Fruit fly (Drosophila melanogaster) S2 (cell line): Measurements from ENCODE around the gene exex.

ENCODE experiments used
- CG8478 ChIP-seq: fragments of >200 bp; optimal IDR thresholded peaks from 2 replicates; lab custom pipeline; 2018
- CTCF ChIP-seq, 2 experiments: fragments of >200 bp; optimal IDR thresholded peaks; 2 replicates each; lab custom pipeline; 2018

The exex gene

DNA sequence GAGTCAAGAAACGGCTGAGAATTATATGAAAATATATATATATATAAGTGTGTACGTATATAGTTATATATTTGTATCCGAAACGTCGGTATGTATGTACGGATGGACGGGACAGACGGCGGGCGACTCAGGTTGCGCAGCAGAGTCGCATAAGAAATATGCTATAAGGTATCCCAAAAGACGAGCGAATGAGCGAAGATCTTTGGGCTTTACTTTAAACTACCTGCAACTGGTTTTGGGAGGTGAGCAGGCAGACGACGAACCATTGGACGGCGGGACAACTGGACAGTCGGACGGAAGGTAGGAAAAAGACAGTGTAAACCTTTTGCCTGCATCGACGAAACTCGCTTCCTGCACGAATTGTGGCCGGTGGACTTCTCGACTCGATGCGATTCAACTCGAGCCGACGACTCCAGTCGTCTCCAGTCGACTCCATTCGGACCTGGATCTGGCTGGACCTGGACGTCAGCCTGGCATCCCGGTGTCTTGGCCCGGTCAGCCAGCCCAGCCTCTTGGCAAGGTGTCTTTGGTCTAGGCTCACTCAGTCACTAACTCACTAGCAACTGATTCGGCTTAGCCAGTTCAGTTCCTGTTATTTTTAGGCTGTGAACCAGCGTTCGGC, 35.7 kb downstream of the exex start:
- TF ChIP-seq CTCF (optimal IDR thresholded peaks at IDR 0.05; lab: Kevin White, UChicago) (no peak), CG8478 (lab: Kevin White, UChicago) (no peak)

DNA sequence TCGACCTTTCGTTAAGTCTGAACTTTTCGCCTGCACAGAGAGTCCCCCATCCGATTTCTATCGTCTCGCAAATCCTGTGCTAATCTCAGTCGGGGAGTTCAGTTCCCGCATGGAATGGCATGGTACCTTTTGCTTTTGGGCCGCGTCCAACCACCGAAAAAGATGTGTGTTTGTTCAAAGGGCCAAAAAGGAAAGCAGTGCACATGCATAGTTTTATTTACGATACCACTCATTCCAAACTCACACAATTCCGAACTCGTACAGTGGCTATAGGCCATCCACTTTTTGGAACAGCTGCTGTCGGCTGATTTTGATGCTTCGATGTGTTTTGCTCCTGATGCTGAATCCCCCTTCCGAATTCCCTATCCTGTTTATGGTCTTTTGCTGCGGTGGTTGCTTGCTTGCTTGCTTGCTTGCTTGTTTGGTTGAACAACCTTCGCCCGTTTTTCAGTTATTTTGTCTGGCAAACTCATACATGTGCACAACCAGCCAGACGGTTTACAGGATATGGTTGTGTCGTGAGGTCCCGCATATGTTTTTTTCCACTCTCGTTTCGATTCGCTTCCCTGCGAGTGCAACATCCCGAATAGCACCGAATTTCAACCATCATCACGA, 36.7 kb downstream of the exex start:
- no peak for TF ChIP-seq CG8478 (lab: Kevin White, UChicago)
- TF ChIP-seq CTCF (optimal IDR thresholded peaks at IDR 0.05; lab: Kevin White, UChicago), result no peak

DNA sequence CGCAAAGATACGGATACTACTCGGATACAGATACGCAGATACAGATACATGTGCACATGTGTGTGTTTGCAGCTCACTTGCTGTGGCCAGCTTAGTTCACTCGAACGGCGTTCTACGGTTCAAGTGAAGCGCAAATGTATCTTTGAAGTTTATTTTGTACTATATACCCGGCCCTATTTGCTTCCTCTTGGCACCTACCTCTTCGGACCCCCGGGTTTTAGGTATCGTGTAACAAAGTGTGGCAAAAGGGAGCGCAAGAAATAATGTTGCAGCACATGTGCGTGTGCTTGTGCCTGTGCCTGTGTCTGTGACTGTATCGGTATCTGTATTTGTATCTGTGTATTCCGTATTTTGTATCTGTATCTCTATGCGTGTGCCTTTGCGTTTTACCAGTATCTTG, 40.4 kb downstream of the exex start:
- no peak for TF ChIP-seq CG8478 (lab: Kevin White, UChicago)

DNA sequence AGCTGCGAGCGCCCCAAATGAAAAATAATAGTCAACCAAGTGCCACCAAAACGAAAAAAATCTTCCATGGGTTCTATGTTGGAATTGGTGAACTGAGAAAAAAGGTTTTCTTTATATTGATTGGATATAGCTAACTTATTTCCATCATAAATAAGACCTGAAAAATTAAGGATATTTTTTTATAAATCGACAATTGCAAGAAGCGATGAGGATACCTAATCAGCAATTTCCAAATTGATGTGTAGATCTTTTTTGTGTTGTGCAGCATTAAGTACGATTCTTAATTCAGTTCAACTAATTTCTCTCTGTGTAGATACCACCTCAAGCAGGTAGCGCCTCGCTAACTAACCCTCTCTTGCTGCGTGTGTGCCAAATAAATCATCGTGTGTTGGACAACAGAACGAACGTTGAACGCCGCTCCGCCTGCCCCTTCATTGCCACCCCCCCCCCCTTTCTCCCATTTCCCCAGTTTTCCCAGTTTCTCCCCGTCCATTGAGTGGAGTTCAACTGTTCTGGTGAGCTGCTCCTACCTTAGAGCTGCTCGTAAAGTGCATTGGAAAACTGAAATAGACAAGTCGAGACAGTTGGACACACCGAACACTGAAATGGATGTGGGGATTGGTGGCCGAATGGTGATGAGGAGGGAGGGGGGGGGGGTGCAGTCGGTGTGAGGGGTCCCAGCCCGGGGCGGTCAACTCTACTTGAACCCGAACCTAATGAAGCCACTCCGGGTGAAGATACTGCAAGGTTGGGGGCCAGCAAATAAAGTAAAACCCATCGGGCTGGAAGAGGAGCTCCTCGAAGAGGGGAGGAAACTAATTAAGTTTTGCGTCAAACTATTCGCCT, 41.1 kb downstream of the exex start:
- TF ChIP-seq CG8478 (lab: Kevin White, UChicago) (no peak), CTCF (optimal IDR thresholded peaks at IDR 0.05; lab: Kevin White, UChicago) (no peak)

DNA sequence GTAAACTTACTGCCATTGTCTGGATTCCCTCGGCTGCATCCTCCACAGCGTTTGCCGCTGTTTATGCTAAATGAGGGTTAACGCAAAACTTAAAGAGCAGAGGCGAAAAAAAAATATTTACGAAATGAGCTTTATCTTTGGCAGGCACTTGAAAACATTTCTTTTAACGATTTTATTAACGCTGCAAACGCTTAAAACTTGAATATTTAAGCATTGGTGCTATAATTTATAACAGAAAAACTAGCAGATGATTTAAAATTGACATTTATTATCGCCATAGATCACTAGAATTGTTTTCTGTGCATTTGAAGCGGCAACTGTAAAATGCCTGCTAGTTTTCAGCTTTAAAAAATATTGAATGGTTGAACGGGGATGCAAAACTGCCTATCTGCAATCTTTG, 42.3 kb downstream of the exex start:
- TF ChIP-seq CG8478 (lab: Kevin White, UChicago) (no peak), CTCF (optimal IDR thresholded peaks at IDR 0.05; lab: Kevin White, UChicago) (no peak)

DNA sequence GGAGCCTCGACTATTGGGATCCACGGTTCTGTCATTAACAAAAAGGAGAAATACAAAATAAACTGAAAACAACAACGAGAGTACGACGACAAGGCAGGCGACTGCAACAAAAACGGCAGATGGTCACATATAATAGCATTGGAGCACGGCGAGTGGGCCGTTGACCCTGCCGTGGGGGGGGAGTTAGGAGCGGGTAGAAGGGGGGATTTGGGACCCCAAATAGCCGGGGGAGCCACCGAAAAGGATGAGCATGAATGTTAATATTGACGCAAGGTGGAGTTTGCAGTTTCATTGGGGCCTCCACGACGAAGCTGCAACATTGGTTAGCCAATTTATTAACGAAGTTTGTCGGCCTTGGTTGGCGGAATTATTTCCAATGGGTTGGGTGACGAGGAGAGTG, 44.9 kb downstream of the exex start:
- no peak for TF ChIP-seq CG8478 (lab: Kevin White, UChicago)
- TF ChIP-seq CTCF (optimal IDR thresholded peaks at IDR 0.05; lab: Kevin White, UChicago), result no peak

DNA sequence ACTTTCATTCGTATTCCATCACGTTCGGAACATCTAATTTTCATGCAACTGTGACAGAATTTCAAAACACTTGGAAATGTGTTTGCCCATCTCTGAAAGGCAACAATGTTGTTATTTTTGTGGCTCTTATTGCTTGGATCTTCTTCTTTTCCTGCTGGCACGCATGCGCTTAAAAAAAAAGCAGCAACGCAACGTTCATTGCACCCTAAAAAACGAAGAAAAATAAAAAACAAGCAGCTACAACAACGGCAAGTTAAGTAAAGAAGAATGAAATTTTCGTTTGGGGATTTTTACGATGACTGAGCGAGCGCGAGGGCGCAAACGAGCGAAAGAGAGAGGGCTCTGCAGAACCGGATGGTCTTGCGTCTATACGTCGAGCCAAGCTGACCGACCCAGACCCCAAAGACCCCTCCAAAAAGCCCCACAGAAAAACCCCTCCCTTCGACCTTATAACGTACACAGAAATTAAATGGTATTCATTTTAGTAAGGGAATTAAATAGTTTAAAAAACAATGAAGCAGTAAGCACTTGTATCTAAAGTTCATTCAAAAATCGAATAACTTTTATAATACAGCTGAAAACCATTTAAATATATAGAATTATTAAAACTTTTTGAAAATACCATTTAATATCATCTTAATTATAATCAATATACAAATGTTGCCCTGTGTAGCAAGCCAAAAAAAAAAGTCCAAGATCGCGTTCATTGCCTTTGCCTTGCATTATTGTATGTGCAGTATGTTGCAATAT, 45.8 kb downstream of the exex start:
- TF ChIP-seq CG8478 (lab: Kevin White, UChicago) (no peak), CTCF (optimal IDR thresholded peaks at IDR 0.05; lab: Kevin White, UChicago) (no peak)

DNA sequence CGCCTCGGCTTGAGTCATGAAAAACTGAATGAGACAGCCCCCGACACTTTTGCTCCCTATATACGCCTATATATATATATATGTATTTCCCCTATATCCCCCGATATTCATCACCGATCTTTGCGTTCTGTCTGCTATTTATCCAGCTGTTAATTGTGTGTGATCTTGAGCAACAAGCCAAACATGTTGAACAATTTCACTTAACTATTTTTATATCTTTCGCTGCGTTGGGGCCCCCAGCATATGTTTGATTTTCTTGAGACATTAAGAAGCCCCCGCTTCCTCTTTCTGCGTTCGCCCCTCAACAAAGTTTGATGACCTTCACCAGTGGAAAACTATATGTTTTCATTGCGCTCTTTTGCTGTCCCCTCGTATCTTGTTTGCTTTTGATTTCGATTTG, 48.4 kb downstream of the exex start:
- TF ChIP-seq CTCF (optimal IDR thresholded peaks at IDR 0.05; lab: Kevin White, UChicago), result no peak
- no peak for TF ChIP-seq CG8478 (lab: Kevin White, UChicago)

DNA sequence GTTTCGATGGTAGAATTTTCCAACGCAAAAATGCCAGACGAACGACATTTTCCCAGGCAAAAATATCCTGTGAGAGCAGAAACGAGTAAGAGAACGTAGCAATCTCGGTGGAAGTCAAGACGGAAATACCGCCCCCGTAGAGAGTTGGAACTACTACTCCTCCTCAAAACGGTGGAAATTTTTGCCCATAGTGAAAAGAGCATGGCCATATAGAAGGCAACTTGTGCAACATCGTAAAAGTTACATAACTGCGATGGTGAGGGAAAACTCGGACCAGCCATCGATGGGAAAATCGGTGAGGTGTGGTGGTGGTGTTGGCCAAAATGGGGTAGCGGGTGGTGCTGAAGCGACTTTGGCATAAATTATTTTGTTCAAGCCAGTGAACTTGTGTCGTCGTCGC, 51.9 kb downstream of the exex start:
- TF ChIP-seq CG8478 (lab: Kevin White, UChicago), result no peak
- TF ChIP-seq CTCF (optimal IDR thresholded peaks at IDR 0.05; lab: Kevin White, UChicago), result no peak
